Worm (Caenorhabditis elegans) whole organism, L2 larva: ENCODE measurements around the gene F25B4.8.

Experiments used
- elt-1 ChIP-seq: fragments of 150-350 bp; optimal IDR thresholded peaks from 2 replicates; lab custom pipeline; 2014; ENCODE audit warnings: missing biosample characterization, missing genetic modification characterization
- nhr-11 ChIP-seq: fragments of 150-350 bp; optimal IDR thresholded peaks from 2 replicates; lab custom pipeline; 2014; ENCODE audit warnings: missing biosample characterization, missing genetic modification characterization

DNA sequence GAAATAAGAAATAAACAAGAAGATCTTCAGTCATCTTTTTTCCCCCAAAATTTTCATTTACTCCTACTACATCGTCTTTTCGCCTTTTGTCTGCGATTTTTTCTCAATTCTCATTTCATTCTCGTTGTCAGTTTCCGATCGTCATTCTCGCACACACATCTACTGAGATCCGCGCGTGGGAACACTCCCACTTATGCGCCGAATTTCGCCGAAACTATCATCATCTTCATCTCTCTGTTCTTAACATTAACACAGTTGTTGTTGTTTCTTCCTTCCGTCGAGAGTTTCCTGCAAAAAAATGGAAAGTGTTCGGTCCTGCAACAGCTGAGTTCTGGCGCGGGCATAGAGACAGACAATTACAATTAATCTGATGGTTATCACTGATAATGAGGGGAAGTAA, 6.1 kb upstream of the F25B4.8 start:
- TF ChIP-seq elt-1 (tag; lab: Kevin White, UChicago) (no peak), nhr-11 (tag; lab: Kevin White, UChicago) (no peak)
